Worm (Caenorhabditis elegans): ENCODE results near the gene scl-7.

Gene scl-7

ce11 chrIV:13109751-13110150 lies 39.5 kb downstream of the scl-7 start, which contains the start of gene best-1 (continued):
- no peak for TF ChIP-seq lin-13 (GFP tag; optimal IDR thresholded peaks at IDR 0.05)
- TF ChIP-seq F16B12.6 (tag; optimal IDR thresholded peaks at IDR 0.05) = no peak
- peak; percentile 46; the same call in 1 of the 2 replicates for TF ChIP-seq nhr-19 (GFP tag; conservative IDR thresholded peaks at IDR 0.05)
- TF ChIP-seq mep-1 (tag; optimal IDR thresholded peaks at IDR 0.05) = no peak
- no peak for TF ChIP-seq dpl-1 (GFP tag; optimal IDR thresholded peaks at IDR 0.05)
- TF ChIP-seq snu-23 (GFP tag; optimal IDR thresholded peaks at IDR 0.05) = peak; percentile 25
- no peak for TF ChIP-seq ceh-90 (tag; optimal IDR thresholded peaks at IDR 0.05)
- TF ChIP-seq nhr-77 (tag; optimal IDR thresholded peaks at IDR 0.05) = no peak
- TF ChIP-seq lsy-2 (tag; optimal IDR thresholded peaks at IDR 0.05) = peak in 1 of 2 experiments; percentile 54
- no peak for TF ChIP-seq grh-1 (GFP tag; IDR thresholded peaks at IDR 0.05)
- peak in 4 of 6 experiments; percentile 34 to 69 (median 50) for TF ChIP-seq elt-3 (tag; optimal IDR thresholded peaks at IDR 0.05)
- TF ChIP-seq unc-130 (tag; optimal IDR thresholded peaks at IDR 0.05) = peak; percentile 22
- TF ChIP-seq ceh-8 (GFP tag; optimal IDR thresholded peaks at IDR 0.05) = no peak
- TF ChIP-seq hlh-17 (GFP tag; optimal IDR thresholded peaks at IDR 0.05; ENCODE audit: borderline replicate concordance) = no peak
- TF ChIP-seq nhr-11 (tag; optimal IDR thresholded peaks at IDR 0.05) = no peak

ce11 chrIV:13110876-13111275 lies 40.6 kb downstream of the scl-7 start:
- TF ChIP-seq ceh-8 (GFP tag; optimal IDR thresholded peaks at IDR 0.05) = no peak
- TF ChIP-seq hpl-2 (GFP tag; optimal IDR thresholded peaks at IDR 0.05) = no peak
- TF ChIP-seq unc-86 (tag; optimal IDR thresholded peaks at IDR 0.05) = no peak
- TF ChIP-seq hlh-17 (GFP tag; optimal IDR thresholded peaks at IDR 0.05; ENCODE audit: borderline replicate concordance) = no peak
- no peak for TF ChIP-seq ceh-88 (GFP tag; IDR thresholded peaks at IDR 0.05)
- no peak for TF ChIP-seq vab-15 (tag; optimal IDR thresholded peaks at IDR 0.05)
- TF ChIP-seq nhr-71 (tag; optimal IDR thresholded peaks at IDR 0.05) = no peak
- TF ChIP-seq C04F5.9 (tag; optimal IDR thresholded peaks at IDR 0.05) = no peak
- TF ChIP-seq swsn-7 (tag; optimal IDR thresholded peaks at IDR 0.05) = no peak
- TF ChIP-seq elt-2 (tag; optimal IDR thresholded peaks at IDR 0.05) = no peak
- no peak for TF ChIP-seq egl-13 (tag; optimal IDR thresholded peaks at IDR 0.05)
- TF ChIP-seq sptf-1 (tag; optimal IDR thresholded peaks at IDR 0.05) = no peak
- TF ChIP-seq nhr-84 (tag; optimal IDR thresholded peaks at IDR 0.05) = no peak
- TF ChIP-seq unc-130 (tag; optimal IDR thresholded peaks at IDR 0.05) = peak; percentile 1
- no peak for TF ChIP-seq jun-1 (tag; optimal IDR thresholded peaks at IDR 0.05)
- no peak for TF ChIP-seq sup-37 (GFP tag; optimal IDR thresholded peaks at IDR 0.05)
- no peak for TF ChIP-seq nhr-28 (tag; optimal IDR thresholded peaks at IDR 0.05)
- TF ChIP-seq fkh-10 (GFP tag; optimal IDR thresholded peaks at IDR 0.05) = no peak
- TF ChIP-seq lsy-2 (tag; optimal IDR thresholded peaks at IDR 0.05) = peak in 1 of 2 experiments; percentile 19
- TF ChIP-seq irx-1 (tag; optimal IDR thresholded peaks at IDR 0.05) = no peak
- peak; percentile 19 for TF ChIP-seq nhr-20 (tag; optimal IDR thresholded peaks at IDR 0.05)
- TF ChIP-seq C16A3.4 (tag; optimal IDR thresholded peaks at IDR 0.05) = no peak
- no peak for TF ChIP-seq tlp-1 (tag; optimal IDR thresholded peaks at IDR 0.05)
- no peak for TF ChIP-seq nhr-237 (tag; optimal IDR thresholded peaks at IDR 0.05)
- TF ChIP-seq egl-27 (tag; optimal IDR thresholded peaks at IDR 0.05) = no peak
- no peak for TF ChIP-seq ama-1 (optimal IDR thresholded peaks at IDR 0.05)
- no peak for TF ChIP-seq C34B4.2 (tag; optimal IDR thresholded peaks at IDR 0.05)
- no peak for TF ChIP-seq aly-2 (tag; optimal IDR thresholded peaks at IDR 0.05)
- TF ChIP-seq snpc-4 (tag; optimal IDR thresholded peaks at IDR 0.05) = no peak
- TF ChIP-seq lin-14 (GFP tag; optimal IDR thresholded peaks at IDR 0.05) = peak; percentile 11
- no peak for TF ChIP-seq ztf-4 (tag; optimal IDR thresholded peaks at IDR 0.05)
- TF ChIP-seq zip-4 (GFP tag; optimal IDR thresholded peaks at IDR 0.05) = no peak
- peak; percentile 27; the same call in 1 of the 2 replicates for TF ChIP-seq nhr-19 (GFP tag; conservative IDR thresholded peaks at IDR 0.05)
- TF ChIP-seq lin-15B (tag; optimal IDR thresholded peaks at IDR 0.05) = no peak
- no peak for TF ChIP-seq mep-1 (tag; optimal IDR thresholded peaks at IDR 0.05)
- no peak for TF ChIP-seq sox-4 (tag; optimal IDR thresholded peaks at IDR 0.05)
- peak; percentile 15 for TF ChIP-seq snu-23 (GFP tag; optimal IDR thresholded peaks at IDR 0.05)
- TF ChIP-seq unc-30 (tag; optimal IDR thresholded peaks at IDR 0.05) = no peak
- TF ChIP-seq isw-1 (GFP tag; IDR thresholded peaks at IDR 0.05) = no peak
- no peak for TF ChIP-seq ceh-82 (tag; optimal IDR thresholded peaks at IDR 0.05)
- TF ChIP-seq zag-1 (tag; optimal IDR thresholded peaks at IDR 0.05) = no peak
- no peak for TF ChIP-seq nhr-85 (tag)
- no peak for TF ChIP-seq mef-2 (tag; optimal IDR thresholded peaks at IDR 0.05)
- TF ChIP-seq nhr-90 (tag; optimal IDR thresholded peaks at IDR 0.05; ENCODE audit: poor library complexity) = no peak

Data from whole organism, L1 larva.